Worm (Caenorhabditis elegans): ENCODE data around the gene K02E7.7.

- no peak for TF ChIP-seq tbx-2 (tag; optimal IDR thresholded peaks at IDR 0.05)
- no peak for TF ChIP-seq sox-2 (GFP tag; IDR thresholded peaks at IDR 0.05)
- TF ChIP-seq dmd-4 (tag; optimal IDR thresholded peaks at IDR 0.05; ENCODE audit: borderline replicate concordance): no peak
- TF ChIP-seq ama-1 (optimal IDR thresholded peaks at IDR 0.05): no peak
- no peak for TF ChIP-seq che-1 (tag; optimal IDR thresholded peaks at IDR 0.05)
- no peak for TF ChIP-seq pag-3 (tag; optimal IDR thresholded peaks at IDR 0.05; ENCODE audit: borderline replicate concordance)
- TF ChIP-seq pha-4 (tag; optimal IDR thresholded peaks at IDR 0.05): no peak
- no peak for TF ChIP-seq madf-2 (tag; optimal IDR thresholded peaks at IDR 0.05)
- no peak for TF ChIP-seq pha-2 (tag; optimal IDR thresholded peaks at IDR 0.05)
Observed at ce11 chrII:1046937-1047336, 7.9 kb upstream of the K02E7.7 start.

Data from whole organism, late embryonic.